Fruit fly (Drosophila melanogaster) whole organism, embryonic: ENCODE measurements around the gene CG7409.

Source experiments
- ATbp ChIP-seq: fragments of 200-800 bp; sonication (Bioruptor generic); optimal IDR thresholded peaks from 2 replicates; lab custom pipeline; 2017; ENCODE audit warnings: missing biosample characterization, mild to moderate bottlenecking, missing genetic modification characterization, missing genetic modification reagents
- Bteb2 ChIP-seq: fragments of 200-800 bp; sonication (Bioruptor generic); optimal IDR thresholded peaks from 2 replicates; lab custom pipeline; 2016; ENCODE audit warnings: missing biosample characterization, missing genetic modification characterization
- CG11456 ChIP-seq: fragments of 200-800 bp; sonication (Bioruptor generic); IDR thresholded peaks from 3 replicates; pipeline ENCODE4 v1.3.6; 2022; ENCODE audit warnings: missing biosample characterization, missing genetic modification characterization
- CG12744 ChIP-seq: fragments of 200-800 bp; sonication (Bioruptor generic); optimal IDR thresholded peaks from 2 replicates; lab custom pipeline; 2016; ENCODE audit warnings: missing biosample characterization, missing genetic modification characterization
- CG13296 ChIP-seq: fragments of 200-800 bp; sonication (Bioruptor generic); optimal IDR thresholded peaks from 3 replicates; lab custom pipeline; 2018; ENCODE audit warnings: missing biosample characterization, mild to moderate bottlenecking, missing genetic modification characterization
- CG13894 ChIP-seq: fragments of 200-800 bp; sonication (Bioruptor generic); optimal IDR thresholded peaks from 3 replicates; lab custom pipeline; 2018; ENCODE audit warnings: missing biosample characterization, mild to moderate bottlenecking, missing genetic modification characterization, moderate library complexity
- CG15514 ChIP-seq: fragments of 200-800 bp; sonication (Bioruptor generic); optimal IDR thresholded peaks from 3 replicates; lab custom pipeline; 2017; ENCODE audit warnings: missing biosample characterization, missing genetic modification characterization, mild to moderate bottlenecking, moderate library complexity, missing genetic modification reagents
- CG1647 ChIP-seq: fragments of 200-800 bp; sonication (Bioruptor generic); optimal IDR thresholded peaks from 3 replicates; lab custom pipeline; 2016; ENCODE audit warnings: missing biosample characterization, missing genetic modification characterization
- CG2889 ChIP-seq: fragments of 200-800 bp; sonication (Bioruptor generic); IDR thresholded peaks from 3 replicates; pipeline ENCODE4 v1.3.6; 2022; ENCODE audit warnings: missing biosample characterization, missing genetic modification characterization
- CG32767 ChIP-seq: fragments of 200-800 bp; sonication (Bioruptor generic); IDR thresholded peaks from 2 replicates; pipeline ENCODE4 v1.3.6; 2022; ENCODE audit warnings: missing biosample characterization, missing genetic modification characterization
- CG33213 ChIP-seq: fragments of 200-800 bp; sonication (Bioruptor generic); optimal IDR thresholded peaks from 3 replicates; lab custom pipeline; 2016; ENCODE audit warnings: missing biosample characterization, missing genetic modification characterization
- CG33557 ChIP-seq: fragments of 200-800 bp; sonication (Bioruptor generic); optimal IDR thresholded peaks from 2 replicates; lab custom pipeline; 2019; ENCODE audit warnings: missing biosample characterization, mild to moderate bottlenecking, missing genetic modification characterization, moderate library complexity
- CG3726 ChIP-seq: fragments of 200-800 bp; sonication (Bioruptor generic); IDR thresholded peaks from 3 replicates; pipeline ENCODE4, ENCODE4 v1.3.6; 2022; ENCODE audit warnings: missing biosample characterization, missing genetic modification characterization
- CG7372 ChIP-seq: fragments of 200-800 bp; sonication (Bioruptor generic); IDR thresholded peaks from 2 replicates; pipeline ENCODE4 v1.3.6; 2022; ENCODE audit warnings: missing biosample characterization, missing genetic modification characterization
- CG7745 ChIP-seq: fragments of 200-800 bp; sonication (Bioruptor generic); optimal IDR thresholded peaks from 2 replicates; lab custom pipeline; 2018; ENCODE audit warnings: missing biosample characterization, mild to moderate bottlenecking, missing genetic modification characterization, moderate library complexity
- CTCF ChIP-seq: fragments of 200-800 bp; sonication (Bioruptor generic); optimal IDR thresholded peaks from 2 replicates; lab custom pipeline; 2017; ENCODE audit warnings: missing biosample characterization, mild to moderate bottlenecking, missing genetic modification characterization, moderate library complexity
- Deaf1 ChIP-seq: fragments of 200-800 bp; optimal IDR thresholded peaks from 3 replicates; lab custom pipeline; 2019; ENCODE audit warnings: missing biosample characterization, mild to moderate bottlenecking, missing genetic modification characterization, moderate library complexity
- Dll ChIP-seq: fragments of 200-800 bp; sonication (Bioruptor generic); IDR thresholded peaks from 4 replicates; pipeline ENCODE4 v1.3.6; 2022; ENCODE audit warnings: missing biosample characterization, missing genetic modification characterization; ENCODE audit not compliant: partially characterized antibody
- Ets65A ChIP-seq: fragments of 200-800 bp; sonication (Bioruptor generic); peaks from one replicate; lab custom pipeline; 2016; ENCODE audit warnings: missing biosample characterization, missing genetic modification characterization
- HLH4C ChIP-seq: fragments of 200-800 bp; sonication (Bioruptor generic); IDR thresholded peaks from 3 replicates; pipeline ENCODE4 v1.3.6; 2022; ENCODE audit warnings: missing biosample characterization, missing genetic modification characterization; ENCODE audit not compliant: partially characterized antibody
- HLH54F ChIP-seq: fragments of 200-800 bp; sonication (Bioruptor generic); optimal IDR thresholded peaks from 3 replicates; lab custom pipeline; 2016; ENCODE audit warnings: missing biosample characterization, missing genetic modification characterization
- Med ChIP-seq: fragments of 200-800 bp; sonication (Bioruptor generic); peaks from one replicate; lab custom pipeline; 2016; ENCODE audit warnings: missing biosample characterization, missing genetic modification characterization, mild to moderate bottlenecking, inconsistent platforms, moderate library complexity
- Optix ChIP-seq: fragments of 200-800 bp; sonication (Bioruptor generic); IDR thresholded peaks from 3 replicates; pipeline ENCODE4 v1.3.6; 2022; ENCODE audit warnings: missing biosample characterization, missing genetic modification characterization
- Pdp1 ChIP-seq, 2 experiments: fragments of 200-800 bp; sonication (Bioruptor generic); optimal IDR thresholded peaks; 3 replicates each; lab custom pipeline; 2016; ENCODE audit warnings: missing biosample characterization in 2 of 2, missing genetic modification characterization in 2 of 2, mild to moderate bottlenecking in 1 of 2, moderate library complexity in 1 of 2
- abd-A ChIP-seq: fragments of 200-800 bp; sonication (Bioruptor generic); optimal IDR thresholded peaks from 3 replicates; lab custom pipeline; 2019; ENCODE audit warnings: missing biosample characterization, mild to moderate bottlenecking, missing genetic modification characterization, moderate library complexity
- ash1 ChIP-seq: fragments of 200-800 bp; sonication (Bioruptor generic); optimal IDR thresholded peaks from 2 replicates; lab custom pipeline; 2018; ENCODE audit warnings: missing biosample characterization, mild to moderate bottlenecking, missing genetic modification characterization
- br ChIP-seq: fragments of >200 bp; optimal IDR thresholded peaks from 2 replicates; lab custom pipeline; 2017
- chinmo ChIP-seq: fragments of 200-800 bp; sonication (Bioruptor generic); IDR thresholded peaks from 4 replicates; pipeline ENCODE4 v1.3.6; 2022; ENCODE audit warnings: missing biosample characterization, missing genetic modification characterization; ENCODE audit not compliant: partially characterized antibody
- cwo ChIP-seq: fragments of 200-800 bp; sonication (Bioruptor generic); optimal IDR thresholded peaks from 3 replicates; lab custom pipeline; 2017; ENCODE audit warnings: missing biosample characterization, missing genetic modification characterization, mild to moderate bottlenecking, moderate library complexity, missing genetic modification reagents
- dati ChIP-seq: fragments of 200-800 bp; sonication (Bioruptor generic); IDR thresholded peaks from 2 replicates; pipeline ENCODE4 v1.3.6; 2022; ENCODE audit warnings: missing biosample characterization, missing genetic modification characterization
- dmrt11E ChIP-seq: fragments of 200-800 bp; sonication (Bioruptor generic); optimal IDR thresholded peaks from 3 replicates; lab custom pipeline; 2018; ENCODE audit warnings: missing biosample characterization, mild to moderate bottlenecking, missing genetic modification characterization, moderate library complexity
- dpn ChIP-seq, 2 experiments: fragments of 200-800 bp; sonication (Bioruptor generic); optimal IDR thresholded peaks; 3 replicates each; lab custom pipeline; 2016; ENCODE audit warnings: missing biosample characterization in 2 of 2, missing genetic modification characterization in 2 of 2
- dysf ChIP-seq: fragments of 200-800 bp; sonication (Bioruptor generic); IDR thresholded peaks from 3 replicates; pipeline ENCODE4 v1.3.6; 2022; ENCODE audit warnings: missing biosample characterization, missing genetic modification characterization
- emc ChIP-seq: fragments of 200-800 bp; sonication (Bioruptor generic); optimal IDR thresholded peaks from 2 replicates; lab custom pipeline; 2016; ENCODE audit warnings: missing biosample characterization, missing genetic modification characterization
- fd3F ChIP-seq: fragments of 200-800 bp; sonication (Bioruptor generic); optimal IDR thresholded peaks from 2 replicates; lab custom pipeline; 2018; ENCODE audit warnings: missing biosample characterization, mild to moderate bottlenecking, missing genetic modification characterization, moderate library complexity
- grn ChIP-seq: fragments of 200-800 bp; sonication (Bioruptor generic); optimal IDR thresholded peaks from 3 replicates; lab custom pipeline; 2017; ENCODE audit warnings: missing biosample characterization, missing genetic modification characterization
- hkb ChIP-seq, 2 experiments: fragments of 200-800 bp in 1 of 2; fragments of >200 bp in 1 of 2; sonication (Bioruptor generic) in 1 of 2; IDR thresholded peaks in 1 of 2; optimal IDR thresholded peaks in 1 of 2; 2 replicates each; pipeline versions ENCODE4 v1.3.6 to Lab custom; 2017 to 2022; ENCODE audit warnings: missing biosample characterization in 1 of 2, missing genetic modification characterization in 1 of 2
- maf-S ChIP-seq: fragments of 200-800 bp; sonication (Bioruptor generic); optimal IDR thresholded peaks from 2 replicates; lab custom pipeline; 2016; ENCODE audit warnings: missing biosample characterization, missing genetic modification characterization
- mam ChIP-seq: fragments of 200-800 bp; sonication (Bioruptor generic); optimal IDR thresholded peaks from 3 replicates; lab custom pipeline; 2016; ENCODE audit warnings: missing biosample characterization, missing genetic modification characterization
- org-1 ChIP-seq: fragments of 200-800 bp; sonication (Bioruptor generic); optimal IDR thresholded peaks from 2 replicates; lab custom pipeline; 2017; ENCODE audit warnings: missing biosample characterization, missing genetic modification characterization
- pnt ChIP-seq: fragments of 200-800 bp; sonication (Bioruptor generic); optimal IDR thresholded peaks from 3 replicates; lab custom pipeline; 2016; ENCODE audit warnings: missing biosample characterization, missing genetic modification characterization
- sens-2 ChIP-seq: fragments of 200-800 bp; sonication (Bioruptor generic); IDR thresholded peaks from 2 replicates; pipeline ENCODE4 v1.3.6; 2022; ENCODE audit warnings: missing biosample characterization, missing genetic modification characterization
- shn ChIP-seq: fragments of 200-800 bp; sonication (Bioruptor generic); optimal IDR thresholded peaks from 3 replicates; lab custom pipeline; 2016; ENCODE audit warnings: missing biosample characterization, missing genetic modification characterization
- slbo ChIP-seq: fragments of 200-800 bp; sonication (Bioruptor generic); IDR thresholded peaks from 2 replicates; pipeline ENCODE4 v1.3.6; 2022; ENCODE audit warnings: missing biosample characterization, missing genetic modification characterization
- so ChIP-seq: fragments of 200-800 bp; sonication (Bioruptor generic); IDR thresholded peaks from 3 replicates; pipeline ENCODE4 v1.3.6; 2022; ENCODE audit warnings: missing biosample characterization, missing genetic modification characterization
- tup ChIP-seq: fragments of 200-800 bp; sonication (Bioruptor generic); optimal IDR thresholded peaks from 2 replicates; lab custom pipeline; 2016; ENCODE audit warnings: missing biosample characterization, mild to moderate bottlenecking, missing genetic modification characterization, moderate library complexity
- usp ChIP-seq: fragments of >200 bp; optimal IDR thresholded peaks from 2 replicates; lab custom pipeline; 2017; ENCODE audit warnings: missing biosample characterization, missing genetic modification characterization
- wdn ChIP-seq: fragments of 200-800 bp; sonication (Bioruptor generic); IDR thresholded peaks from 2 replicates; pipeline ENCODE4 v1.3.6; 2022; ENCODE audit warnings: missing biosample characterization, missing genetic modification characterization
- zfh2 ChIP-seq: fragments of 200-800 bp; sonication (Bioruptor generic); optimal IDR thresholded peaks from 2 replicates; lab custom pipeline; 2016; ENCODE audit warnings: missing biosample characterization, missing genetic modification characterization

The CG7409 gene

DNA sequence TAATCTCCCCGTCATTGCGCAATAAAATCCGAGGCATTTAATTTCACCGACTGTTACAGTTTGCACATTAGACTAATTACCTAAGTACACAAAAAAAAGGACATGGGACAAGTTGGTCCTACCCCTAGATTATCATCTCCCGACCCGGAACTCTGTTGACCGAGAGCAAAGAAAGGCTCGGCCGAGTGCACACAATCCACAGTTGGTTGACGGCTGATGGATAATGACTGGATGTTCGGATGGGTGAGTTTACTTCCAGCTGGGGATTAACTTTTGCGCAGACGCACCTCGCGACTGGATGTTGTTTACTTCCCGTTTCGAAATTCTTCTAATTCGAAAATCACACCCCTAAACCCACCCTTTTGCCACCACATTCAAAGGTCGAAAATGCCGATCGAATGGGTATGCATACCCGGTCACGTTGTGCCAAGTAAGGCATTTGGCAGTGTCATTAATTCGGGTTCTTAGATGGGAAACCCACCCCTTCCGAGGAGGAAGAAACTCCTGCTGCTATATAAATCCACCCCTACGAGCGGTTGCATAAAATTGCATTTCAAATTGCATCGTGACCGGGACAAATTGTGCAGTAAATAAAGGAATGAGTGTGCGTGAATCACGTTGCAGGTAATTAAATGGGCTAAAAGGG, 39.8 kb upstream of the CG7409 start (continued):
- no peak for TF ChIP-seq pnt
- no peak for TF ChIP-seq tup
- no peak for TF ChIP-seq so
- peak; percentile 60 for TF ChIP-seq Ets65A
- no peak for TF ChIP-seq CG12744 (GFP tag; lab: Kevin White, UChicago)
- no peak for TF ChIP-seq dmrt11E (tag; lab: Kevin White, UChicago)
- TF ChIP-seq maf-S (GFP tag; lab: Kevin White, UChicago): no peak
- no peak for TF ChIP-seq CG32767 (GFP tag; lab: Robert Waterston, UW)
- no peak for TF ChIP-seq Bteb2

dm6 chr3L:7717863-7718560, 36.2 kb upstream of the CG7409 start, which contains the start of gene Ank2:
TSS of gene Ank2 (minus strand) at chr3L:7718395.
- TF ChIP-seq abd-A (peak; percentile 94), Deaf1 (tag; lab: Kevin White, UChicago) (peak; percentile 97), emc (no peak), chinmo (GFP tag; lab: Robert Waterston, UW) (0 out of 4 replicates have a peak, but pooled peaks have one; percentile 22), shn (no peak), wdn (GFP tag; lab: Robert Waterston, UW) (no peak), org-1 (no peak), ATbp (GFP tag; lab: Kevin White, UChicago) (no peak), Dll (GFP tag; lab: Robert Waterston, UW) (no peak), CG13296 (no peak), dati (GFP tag; lab: Robert Waterston, UW) (no peak), CG13894 (tag; lab: Kevin White, UChicago) (peak; percentile 91), Med (GFP tag; lab: Kevin White, UChicago) (peak; percentile 62), zfh2 (no peak), CG15514 (GFP tag; lab: Kevin White, UChicago) (no peak), cwo (GFP tag; lab: Kevin White, UChicago) (no peak), usp (GFP tag; lab: Kevin White, UChicago) (no peak), CG33557 (GFP tag; lab: Kevin White, UChicago) (no peak), CG2889 (GFP tag; lab: Robert Waterston, UW) (no peak), HLH54F (GFP tag; lab: Kevin White, UChicago) (no peak), HLH4C (GFP tag; lab: Robert Waterston, UW) (no peak), CG3726 (0 out of 3 replicates have a peak, but pooled peaks have one; percentile 47), mam (peak; percentile 55), hkb (optimal IDR thresholded peaks at IDR 0.05; lab: Kevin White, UChicago) (no peak), hkb (GFP tag; IDR thresholded peaks at IDR 0.05; lab: Robert Waterston, UW) (no peak), ash1 (GFP tag; lab: Kevin White, UChicago) (no peak), Optix (GFP tag; lab: Robert Waterston, UW) (no peak), sens-2 (GFP tag; lab: Robert Waterston, UW) (0 out of 2 replicates have a peak, but pooled peaks have one; percentile 44), fd3F (no peak), dmrt11E (tag; lab: Kevin White, UChicago) (no peak), CG33213 (no peak), slbo (GFP tag; lab: Robert Waterston, UW) (0 out of 2 replicates have a peak, but pooled peaks have one; percentile 13), CG1647 (GFP tag; lab: Kevin White, UChicago) (peak; percentile 53), Pdp1 (GFP tag; optimal IDR thresholded peaks at IDR 0.05; lab: Kevin White, UChicago) (no peak), CG7745 (tag; lab: Kevin White, UChicago) (no peak), grn (GFP tag; lab: Kevin White, UChicago) (peak; percentile 8), dysf (GFP tag; lab: Robert Waterston, UW) (no peak), dpn (GFP tag; optimal IDR thresholded peaks at IDR 0.05; lab: Kevin White, UChicago) (no peak), CTCF (no peak), CG11456 (GFP tag; lab: Robert Waterston, UW) (peak; percentile 47; the same call in 1 of the 3 replicates), br (lab: Kevin White, UChicago) (no peak), CG7372 (GFP tag; lab: Robert Waterston, UW) (no peak)
